Worm (Caenorhabditis elegans) whole organism, L1 larva: ENCODE data around the gene H40L08.7.

ENCODE experiments used
- C16A3.4 ChIP-seq: fragments of 150-350 bp; optimal IDR thresholded peaks from 2 replicates; lab custom pipeline; 2014; ENCODE audit warnings: missing biosample characterization, missing genetic modification characterization
- F16B12.6 ChIP-seq: fragments of 150-350 bp; optimal IDR thresholded peaks from 2 replicates; lab custom pipeline; 2014; ENCODE audit warnings: missing biosample characterization, missing genetic modification characterization
- Y116A8C.19 ChIP-seq: sonication (generic microtip); optimal IDR thresholded peaks from 2 replicates; lab custom pipeline; 2016; ENCODE audit warnings: missing compliant biosample characterization, missing genetic modification characterization, borderline replicate concordance
- alr-1 ChIP-seq: fragments of 200-800 bp; sonication (Bioruptor generic); optimal IDR thresholded peaks from 2 replicates; lab custom pipeline; 2018; ENCODE audit warnings: borderline replicate concordance, mild to moderate bottlenecking, missing genetic modification characterization, missing compliant biosample characterization
- ama-1 ChIP-seq: fragments of 150-350 bp; optimal IDR thresholded peaks from 2 replicates; lab custom pipeline; 2014
- blmp-1 ChIP-seq: fragments of 150-350 bp; optimal IDR thresholded peaks from 2 replicates; lab custom pipeline; 2014; ENCODE audit warnings: missing biosample characterization, missing genetic modification characterization
- ceh-63 ChIP-seq: fragments of 200-800 bp; sonication (Bioruptor generic); optimal IDR thresholded peaks from 2 replicates; lab custom pipeline; 2018; ENCODE audit warnings: mild to moderate bottlenecking, missing genetic modification characterization, missing compliant biosample characterization
- ceh-8 ChIP-seq: fragments of 200-800 bp; sonication (Bioruptor generic); optimal IDR thresholded peaks from 2 replicates; lab custom pipeline; 2018; ENCODE audit warnings: mild to moderate bottlenecking, missing genetic modification characterization, moderate library complexity, missing compliant biosample characterization
- ceh-88 ChIP-seq: fragments of 200-800 bp; sonication (Bioruptor generic); IDR thresholded peaks from 2 replicates; pipeline ENCODE4 v1.3.6; 2022; ENCODE audit warnings: missing genetic modification characterization, missing compliant biosample characterization
- ceh-90 ChIP-seq: sonication (generic microtip); optimal IDR thresholded peaks from 2 replicates; lab custom pipeline; 2016; ENCODE audit warnings: missing genetic modification characterization, missing compliant biosample characterization
- efl-3 ChIP-seq: fragments of 200-800 bp; sonication (Bioruptor generic); optimal IDR thresholded peaks from 2 replicates; lab custom pipeline; 2018; ENCODE audit warnings: mild to moderate bottlenecking, missing genetic modification characterization, missing compliant biosample characterization
- egl-27 ChIP-seq, 2 experiments: fragments of 150-350 bp in 1 of 2; sonication (generic microtip); optimal IDR thresholded peaks; 3 replicates each; lab custom pipeline; 2017 to 2018; ENCODE audit warnings: missing biosample characterization in 2 of 2, missing genetic modification characterization in 2 of 2, missing genetic modification reagents in 2 of 2
- elt-2 ChIP-seq: sonication (generic microtip); optimal IDR thresholded peaks from 2 replicates; lab custom pipeline; 2016; ENCODE audit warnings: missing genetic modification characterization, mild to moderate bottlenecking, inconsistent platforms, missing compliant biosample characterization, missing genetic modification reagents
- elt-3 ChIP-seq, 6 experiments: fragments of 150-350 bp in 1 of 6; sonication (generic microtip); optimal IDR thresholded peaks; 2 replicates each; lab custom pipeline; 2017 to 2018; ENCODE audit warnings: missing biosample characterization in 6 of 6, missing genetic modification characterization in 6 of 6, inconsistent platforms in 1 of 6
- ets-5 ChIP-seq: fragments of 200-800 bp; sonication (Bioruptor generic); IDR thresholded peaks from 2 replicates; pipeline ENCODE4 v1.3.6; 2022; ENCODE audit warnings: missing genetic modification characterization, missing compliant biosample characterization
- fkh-4 ChIP-seq: sonication (generic microtip); optimal IDR thresholded peaks from 2 replicates; lab custom pipeline; 2016; ENCODE audit warnings: missing compliant biosample characterization, missing genetic modification characterization, borderline replicate concordance
- fkh-8 ChIP-seq: sonication (generic microtip); optimal IDR thresholded peaks from 2 replicates; lab custom pipeline; 2016; ENCODE audit warnings: mild to moderate bottlenecking, missing genetic modification characterization, missing compliant biosample characterization
- irx-1 ChIP-seq: sonication (generic microtip); optimal IDR thresholded peaks from 2 replicates; lab custom pipeline; 2016; ENCODE audit warnings: missing genetic modification characterization, missing compliant biosample characterization
- lin-14 ChIP-seq: fragments of 200-800 bp; sonication (Bioruptor generic); optimal IDR thresholded peaks from 2 replicates; lab custom pipeline; 2018; ENCODE audit warnings: mild to moderate bottlenecking, missing genetic modification characterization, moderate library complexity, missing compliant biosample characterization
- lin-35 ChIP-seq, 2 experiments: fragments of 150-350 bp; optimal IDR thresholded peaks; 2 replicates each; lab custom pipeline; 2014; ENCODE audit warnings: missing biosample characterization in 2 of 2, missing genetic modification characterization in 2 of 2, missing genetic modification reagents in 2 of 2
- lin-39 ChIP-seq: fragments of 150-350 bp; optimal IDR thresholded peaks from 2 replicates; lab custom pipeline; 2014; ENCODE audit warnings: missing biosample characterization, missing genetic modification reagents, missing genetic modification characterization
- lir-3 ChIP-seq: sonication (generic microtip); optimal IDR thresholded peaks from 2 replicates; lab custom pipeline; 2016; ENCODE audit warnings: mild to moderate bottlenecking, missing genetic modification characterization, moderate library complexity, missing compliant biosample characterization; ENCODE audit not compliant: poor library complexity
- nhr-12 ChIP-seq: sonication (generic microtip); optimal IDR thresholded peaks from 2 replicates; lab custom pipeline; 2017; ENCODE audit warnings: missing biosample characterization, missing genetic modification characterization
- nhr-20 ChIP-seq: sonication (generic microtip); optimal IDR thresholded peaks from 2 replicates; lab custom pipeline; 2016; ENCODE audit warnings: mild to moderate bottlenecking, missing genetic modification characterization, missing compliant biosample characterization
- nhr-237 ChIP-seq: fragments of 150-350 bp; optimal IDR thresholded peaks from 2 replicates; lab custom pipeline; 2014; ENCODE audit warnings: missing biosample characterization, missing genetic modification characterization
- nhr-28 ChIP-seq: fragments of 150-350 bp; optimal IDR thresholded peaks from 2 replicates; lab custom pipeline; 2014; ENCODE audit warnings: missing biosample characterization, missing genetic modification characterization
- nhr-47 ChIP-seq: sonication (generic microtip); optimal IDR thresholded peaks from 2 replicates; lab custom pipeline; 2016; ENCODE audit warnings: mild to moderate bottlenecking, missing genetic modification characterization, moderate library complexity, missing compliant biosample characterization
- nhr-71 ChIP-seq: sonication (generic microtip); optimal IDR thresholded peaks from 2 replicates; lab custom pipeline; 2016; ENCODE audit warnings: mild to moderate bottlenecking, missing genetic modification characterization, moderate library complexity, missing compliant biosample characterization
- nhr-76 ChIP-seq: sonication (generic microtip); optimal IDR thresholded peaks from 2 replicates; lab custom pipeline; 2017; ENCODE audit warnings: missing biosample characterization, missing genetic modification characterization
- nhr-77 ChIP-seq: fragments of 150-350 bp; optimal IDR thresholded peaks from 2 replicates; lab custom pipeline; 2014; ENCODE audit warnings: missing biosample characterization, missing genetic modification characterization
- nhr-85 ChIP-seq: sonication (generic microtip); peaks from one replicate; lab custom pipeline; 2016; ENCODE audit warnings: missing genetic modification characterization, inconsistent platforms, missing compliant biosample characterization
- nhr-90 ChIP-seq: sonication (generic microtip); optimal IDR thresholded peaks from 2 replicates; lab custom pipeline; 2016; ENCODE audit warnings: mild to moderate bottlenecking, missing genetic modification characterization, missing compliant biosample characterization; ENCODE audit not compliant: poor library complexity
- pag-3 ChIP-seq: sonication (generic microtip); optimal IDR thresholded peaks from 2 replicates; lab custom pipeline; 2017; ENCODE audit warnings: missing genetic modification characterization, mild to moderate bottlenecking, missing compliant biosample characterization, antibody characterized with exemption, borderline replicate concordance; ENCODE audit not compliant: insufficient read depth
- rnt-1 ChIP-seq: sonication (generic microtip); optimal IDR thresholded peaks from 2 replicates; lab custom pipeline; 2016; ENCODE audit warnings: mild to moderate bottlenecking, missing genetic modification characterization, moderate library complexity, missing compliant biosample characterization
- skn-1 ChIP-seq: fragments of 150-350 bp; optimal IDR thresholded peaks from 2 replicates; lab custom pipeline; 2014; ENCODE audit warnings: missing biosample characterization, missing genetic modification characterization
- snpc-4 ChIP-seq: fragments of 150-350 bp; optimal IDR thresholded peaks from 2 replicates; lab custom pipeline; 2014; ENCODE audit warnings: missing biosample characterization, missing genetic modification characterization
- sptf-1 ChIP-seq: fragments of 150-350 bp; optimal IDR thresholded peaks from 2 replicates; lab custom pipeline; 2014; ENCODE audit warnings: missing biosample characterization, missing genetic modification characterization
- swsn-7 ChIP-seq: sonication (generic microtip); optimal IDR thresholded peaks from 2 replicates; lab custom pipeline; 2016; ENCODE audit warnings: missing genetic modification characterization, missing compliant biosample characterization
- tbx-2 ChIP-seq: sonication (generic microtip); optimal IDR thresholded peaks from 2 replicates; lab custom pipeline; 2016; ENCODE audit warnings: missing genetic modification characterization, missing compliant biosample characterization
- tlp-1 ChIP-seq: fragments of 150-350 bp; optimal IDR thresholded peaks from 2 replicates; lab custom pipeline; 2014; ENCODE audit warnings: missing biosample characterization, missing genetic modification characterization
- unc-30 ChIP-seq: sonication (generic microtip); optimal IDR thresholded peaks from 2 replicates; lab custom pipeline; 2017; ENCODE audit warnings: missing biosample characterization, missing genetic modification characterization
- unc-62 ChIP-seq: fragments of 150-350 bp; optimal IDR thresholded peaks from 2 replicates; lab custom pipeline; 2014; ENCODE audit warnings: missing biosample characterization, missing genetic modification reagents, missing genetic modification characterization
- unc-86 ChIP-seq: sonication (generic microtip); optimal IDR thresholded peaks from 2 replicates; lab custom pipeline; 2016; ENCODE audit warnings: missing genetic modification characterization, missing compliant biosample characterization
- xbp-1 ChIP-seq: sonication (generic microtip); optimal IDR thresholded peaks from 2 replicates; lab custom pipeline; 2016; ENCODE audit warnings: missing genetic modification characterization, missing compliant biosample characterization
- ztf-11 ChIP-seq, 2 experiments: sonication (generic microtip); optimal IDR thresholded peaks; 2 replicates each; lab custom pipeline; 2016 to 2017; ENCODE audit warnings: missing genetic modification characterization in 2 of 2, missing biosample characterization in 1 of 2, missing compliant biosample characterization in 1 of 2
- ztf-4 ChIP-seq: fragments of 150-350 bp; optimal IDR thresholded peaks from 2 replicates; lab custom pipeline; 2014; ENCODE audit warnings: missing biosample characterization, missing genetic modification characterization

Gene H40L08.7

DNA sequence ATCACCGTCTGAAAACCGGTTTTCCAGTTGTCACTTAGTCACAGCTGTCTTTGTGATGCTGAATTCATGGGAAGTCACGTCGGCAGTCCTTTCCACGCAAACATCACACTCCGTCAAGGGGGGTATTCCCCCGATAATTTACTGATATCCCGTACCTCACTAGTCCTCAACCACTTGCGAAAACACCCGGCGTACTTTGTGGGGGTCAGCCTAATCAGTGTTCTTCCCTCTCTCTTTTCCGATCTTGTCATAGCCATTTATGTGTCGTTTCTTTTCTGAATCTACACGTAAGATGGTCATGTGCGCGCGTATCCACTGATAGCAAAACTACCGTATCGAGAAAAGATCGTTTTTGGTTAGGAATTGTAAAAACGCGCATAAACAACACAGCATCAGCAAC, 1.9 kb upstream of the H40L08.7 start (continued):
- TF ChIP-seq ztf-11 (tag; optimal IDR thresholded peaks at IDR 0.05; lab: Kevin White, UChicago) (no peak), pag-3 (tag; lab: Kevin White, UChicago) (no peak), nhr-90 (tag; lab: Kevin White, UChicago) (peak; percentile 38), C16A3.4 (peak; percentile 5), nhr-77 (tag; lab: Kevin White, UChicago) (no peak), nhr-20 (peak; percentile 83), F16B12.6 (tag; lab: Kevin White, UChicago) (no peak), tbx-2 (tag; lab: Kevin White, UChicago) (peak; percentile 40), elt-3 (tag; optimal IDR thresholded peaks at IDR 0.05; lab: Kevin White, UChicago) (peak in 5 of 6 experiments; percentile 48 to 92 (median 69)), blmp-1 (tag; lab: Kevin White, UChicago) (peak; percentile 86), lir-3 (no peak), ceh-88 (GFP tag; lab: Robert Waterston, UW) (no peak), fkh-8 (tag; lab: Kevin White, UChicago) (no peak), efl-3 (GFP tag; lab: Kevin White, UChicago) (no peak), unc-62 (GFP tag; lab: Kevin White, UChicago) (no peak)

DNA sequence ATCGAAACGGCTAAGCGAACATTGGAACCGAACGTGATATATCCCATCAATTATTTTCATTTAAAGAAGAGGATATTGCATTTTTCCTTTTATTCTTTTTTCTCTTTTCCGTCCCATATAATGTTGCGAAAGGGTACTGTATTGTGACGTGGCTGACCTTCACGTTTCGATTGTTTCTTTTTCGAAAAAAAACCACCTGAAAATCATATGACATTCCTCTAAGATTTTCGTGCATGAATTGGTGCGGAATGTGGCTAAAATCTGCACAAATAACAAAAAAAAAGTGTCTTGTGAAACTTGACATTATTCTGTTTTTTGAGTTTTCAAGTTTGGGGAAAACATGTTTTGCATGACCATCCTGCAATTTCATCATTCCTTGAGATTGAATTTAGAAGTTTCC, 732 bp upstream of the H40L08.7 start:
- TF ChIP-seq ceh-63 (no peak), nhr-28 (tag; lab: Kevin White, UChicago) (no peak)
- TF ChIP-seq, all 84 proteins: peak for 0

DNA sequence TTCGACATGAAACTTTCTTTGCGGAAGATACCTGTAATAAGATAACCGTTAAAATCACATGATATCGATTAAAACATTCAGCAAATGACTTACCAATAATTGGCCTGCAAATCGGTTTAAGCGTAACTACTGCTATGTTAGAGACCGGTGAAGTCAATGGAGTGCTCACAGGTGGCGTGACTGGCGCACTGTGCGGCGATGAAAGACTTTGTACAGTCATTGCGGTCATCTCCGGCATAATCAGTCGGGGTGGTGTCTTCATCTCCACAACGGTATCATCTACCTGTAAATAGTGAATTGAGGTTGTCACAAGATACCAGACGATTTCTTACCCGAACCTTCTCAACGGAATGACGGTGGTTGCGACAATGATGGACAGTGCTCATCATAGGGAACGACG, 635 bp downstream of the H40L08.7 start:
- TF ChIP-seq lin-35 (GFP tag; optimal IDR thresholded peaks at IDR 0.05; lab: Kevin White, UChicago) (peak in 1 of 2 experiments; percentile 22), egl-27 (tag; optimal IDR thresholded peaks at IDR 0.05; lab: Kevin White, UChicago) (no peak)
- TF ChIP-seq, all 84 proteins: peak for 1

DNA sequence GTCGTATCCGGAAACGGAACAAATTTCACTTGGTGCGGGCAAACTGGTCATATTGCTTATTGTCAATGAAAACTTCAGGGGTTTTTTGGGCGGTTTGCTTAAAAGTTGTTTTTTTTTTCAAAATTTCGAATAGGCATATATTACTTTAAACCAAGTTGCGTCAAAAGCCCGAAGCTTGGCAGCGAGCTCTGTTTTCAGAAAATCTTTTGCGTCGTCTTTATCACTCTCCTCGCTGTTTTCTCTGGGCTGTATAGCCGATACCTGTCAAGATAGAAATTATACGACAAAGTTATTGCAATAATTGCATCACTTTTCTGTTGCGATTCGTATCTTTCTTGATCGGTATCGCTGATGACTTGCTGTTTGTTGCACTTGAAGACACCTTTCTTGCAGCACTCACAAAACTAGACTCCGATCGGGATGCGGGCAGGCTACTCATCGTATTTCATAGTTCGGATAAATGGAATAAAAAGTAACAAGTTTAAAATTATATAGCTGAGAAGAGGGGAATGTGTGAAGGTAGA, 1.4 kb downstream of the H40L08.7 start, which contains the start of the genes H40L08.3 and H40L08.9:
H40L08.3 (minus strand) TSS at position 51 of the 524 bp plus-strand sequence.
H40L08.9 (minus strand) TSS at position 439 of the 524 bp plus-strand sequence.
- TF ChIP-seq alr-1 (no peak), ets-5 (GFP tag; lab: Robert Waterston, UW) (no peak), tlp-1 (tag; lab: Kevin White, UChicago) (no peak), Y116A8C.19 (tag; lab: Kevin White, UChicago) (no peak), swsn-7 (no peak), fkh-4 (tag; lab: Kevin White, UChicago) (no peak), lin-39 (tag; lab: Kevin White, UChicago) (no peak), xbp-1 (tag; lab: Kevin White, UChicago) (no peak), irx-1 (tag; lab: Kevin White, UChicago) (no peak), unc-86 (tag; lab: Kevin White, UChicago) (no peak), ceh-90 (tag; lab: Kevin White, UChicago) (no peak), efl-3 (GFP tag; lab: Kevin White, UChicago) (no peak), snpc-4 (no peak), nhr-71 (tag; lab: Kevin White, UChicago) (peak; percentile 4), sptf-1 (tag; lab: Kevin White, UChicago) (no peak), skn-1 (tag; lab: Kevin White, UChicago) (no peak), nhr-20 (peak; percentile 47), rnt-1 (tag; lab: Kevin White, UChicago) (peak; percentile 3), tbx-2 (tag; lab: Kevin White, UChicago) (no peak), elt-2 (tag; lab: Kevin White, UChicago) (no peak), ceh-63 (no peak), lin-14 (peak; percentile 21), elt-3 (tag; optimal IDR thresholded peaks at IDR 0.05; lab: Kevin White, UChicago) (peak in 2 of 6 experiments; percentile 31 to 35), nhr-12 (tag; lab: Kevin White, UChicago) (no peak), nhr-237 (tag; lab: Kevin White, UChicago) (no peak), ztf-4 (tag; lab: Kevin White, UChicago) (no peak), ceh-8 (no peak), nhr-85 (peak; percentile 72), nhr-77 (tag; lab: Kevin White, UChicago) (no peak), ama-1 (lab: Kevin White, UChicago) (no peak), unc-30 (tag; lab: Kevin White, UChicago) (no peak), nhr-47 (no peak), nhr-76 (tag; lab: Kevin White, UChicago) (no peak)
